Worm (Caenorhabditis elegans): ENCODE measurements around the gene C35B1.3.

- no peak for TF ChIP-seq flt-1 (GFP tag; IDR thresholded peaks at IDR 0.05)
- no peak for TF ChIP-seq F13C5.2 (tag; optimal IDR thresholded peaks at IDR 0.05)
Observed at ce11 chrIV:4123083-4123482, 42.1 kb downstream of the C35B1.3 start, which contains the start of gene mul-1.
